Worm (Caenorhabditis elegans): ENCODE measurements around the gene C04A11.5.

DNA sequence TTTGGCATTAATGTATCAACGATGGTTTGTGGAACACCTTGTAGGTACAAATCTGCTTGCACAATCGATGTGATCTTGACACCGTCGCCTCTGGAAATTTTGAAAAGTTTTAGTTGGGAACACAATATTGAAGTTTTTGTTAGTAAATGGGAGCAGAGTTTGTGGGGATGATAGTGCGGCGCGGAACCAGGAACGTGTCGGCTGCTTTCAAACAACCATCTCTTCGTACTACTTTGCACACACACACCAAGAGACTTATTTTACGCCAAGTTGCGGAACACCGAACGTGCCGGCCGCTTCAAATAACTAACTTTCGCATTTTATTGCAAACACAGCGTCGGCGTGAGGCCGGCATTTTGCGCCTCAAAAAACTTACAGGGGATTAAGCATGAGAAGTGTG lies 44.7 kb downstream of the C04A11.5 start:
- TF ChIP-seq ama-1 (optimal IDR thresholded peaks at IDR 0.05) (no peak), scrt-1 (GFP tag; IDR thresholded peaks at IDR 0.05) (no peak), F13C5.2 (tag; optimal IDR thresholded peaks at IDR 0.05) (no peak), B0310.2 (tag; optimal IDR thresholded peaks at IDR 0.05) (no peak), hmg-4 (GFP tag; optimal IDR thresholded peaks at IDR 0.05) (no peak), flt-1 (GFP tag; IDR thresholded peaks at IDR 0.05) (no peak), ceh-36 (tag; optimal IDR thresholded peaks at IDR 0.05) (no peak), tbx-37 (GFP tag; conservative IDR thresholded peaks at IDR 0.05) (no peak)
